Fruit fly (Drosophila melanogaster) whole organism, embryonic: Measurements from ENCODE around the gene Spt6.

Source experiments
- Aef1 ChIP-seq: fragments of 200-800 bp; sonication (Bioruptor generic); IDR thresholded peaks from 3 replicates; pipeline ENCODE4 v1.3.6; 2022; ENCODE audit warnings: missing biosample characterization, missing genetic modification characterization
- B-H2 ChIP-seq: fragments of 200-800 bp; sonication (Bioruptor generic); optimal IDR thresholded peaks from 2 replicates; lab custom pipeline; 2018; ENCODE audit warnings: missing biosample characterization, mild to moderate bottlenecking, missing genetic modification characterization
- CG10267 ChIP-seq: fragments of 200-800 bp; sonication (Bioruptor generic); optimal IDR thresholded peaks from 2 replicates; lab custom pipeline; 2018; ENCODE audit warnings: missing biosample characterization, mild to moderate bottlenecking, missing genetic modification characterization, moderate library complexity
- CG10274 ChIP-seq: fragments of 200-800 bp; sonication (Bioruptor generic); optimal IDR thresholded peaks from 3 replicates; lab custom pipeline; 2017; ENCODE audit warnings: missing biosample characterization, mild to moderate bottlenecking, missing genetic modification characterization
- CG14050 ChIP-seq: fragments of 200-800 bp; sonication (Bioruptor generic); IDR thresholded peaks from 3 replicates; pipeline ENCODE4 v1.3.6; 2022; ENCODE audit warnings: missing biosample characterization, missing genetic modification characterization
- CG15601 ChIP-seq: fragments of 200-800 bp; sonication (Bioruptor generic); optimal IDR thresholded peaks from 3 replicates; lab custom pipeline; 2019; ENCODE audit warnings: missing biosample characterization, mild to moderate bottlenecking, missing genetic modification characterization, moderate library complexity
- CG15696 ChIP-seq: fragments of 200-800 bp; sonication (Bioruptor generic); optimal IDR thresholded peaks from 2 replicates; lab custom pipeline; 2019; ENCODE audit warnings: missing biosample characterization, mild to moderate bottlenecking, missing genetic modification characterization, moderate library complexity
- CG16779 ChIP-seq: fragments of 200-800 bp; sonication (Bioruptor generic); IDR thresholded peaks from 2 replicates; pipeline ENCODE4 v1.3.6; 2022; ENCODE audit warnings: missing biosample characterization, missing genetic modification characterization
- CG16813 ChIP-seq: fragments of 200-800 bp; sonication (Bioruptor generic); IDR thresholded peaks from 3 replicates; pipeline ENCODE4 v1.3.6; 2022; ENCODE audit warnings: missing biosample characterization, missing genetic modification characterization; ENCODE audit not compliant: partially characterized antibody
- CG18476 ChIP-seq: fragments of 200-800 bp; sonication (Bioruptor generic); optimal IDR thresholded peaks from 2 replicates; lab custom pipeline; 2016; ENCODE audit warnings: missing biosample characterization, mild to moderate bottlenecking, missing genetic modification characterization
- CG2199 ChIP-seq: fragments of 200-800 bp; sonication (Bioruptor generic); IDR thresholded peaks from 3 replicates; pipeline ENCODE4 v1.3.6; 2022; ENCODE audit warnings: missing biosample characterization, missing genetic modification characterization
- CG2712 ChIP-seq: fragments of 200-800 bp; optimal IDR thresholded peaks from 3 replicates; lab custom pipeline; 2019; ENCODE audit warnings: missing biosample characterization, mild to moderate bottlenecking, missing genetic modification characterization, moderate library complexity
- CG34422 ChIP-seq: fragments of 200-800 bp; sonication (Bioruptor generic); IDR thresholded peaks from 3 replicates; pipeline ENCODE4 v1.3.6; 2022; ENCODE audit warnings: missing biosample characterization, missing genetic modification characterization
- CG4404 ChIP-seq: fragments of 200-800 bp; sonication (Bioruptor generic); IDR thresholded peaks from 2 replicates; pipeline ENCODE4 v1.3.6; 2022; ENCODE audit warnings: missing biosample characterization, missing genetic modification characterization
- CG4730 ChIP-seq: fragments of 200-800 bp; sonication (Bioruptor generic); IDR thresholded peaks from 2 replicates; pipeline ENCODE4 v1.3.6; 2022; ENCODE audit warnings: missing biosample characterization, missing genetic modification characterization
- CG6654 ChIP-seq: fragments of 200-800 bp; sonication (Bioruptor generic); optimal IDR thresholded peaks from 2 replicates; lab custom pipeline; 2017; ENCODE audit warnings: missing biosample characterization, mild to moderate bottlenecking, missing genetic modification characterization
- CG6765 ChIP-seq: fragments of 200-800 bp; sonication (Bioruptor generic); optimal IDR thresholded peaks from 3 replicates; lab custom pipeline; 2017; ENCODE audit warnings: missing biosample characterization, mild to moderate bottlenecking, missing genetic modification characterization
- CG6854 ChIP-seq: fragments of 200-800 bp; sonication (Bioruptor generic); optimal IDR thresholded peaks from 3 replicates; lab custom pipeline; 2017; ENCODE audit warnings: missing biosample characterization, mild to moderate bottlenecking, missing genetic modification characterization
- CG7745 ChIP-seq: fragments of 200-800 bp; sonication (Bioruptor generic); optimal IDR thresholded peaks from 2 replicates; lab custom pipeline; 2018; ENCODE audit warnings: missing biosample characterization, mild to moderate bottlenecking, missing genetic modification characterization, moderate library complexity
- CG7928 ChIP-seq: fragments of 200-800 bp; sonication (Bioruptor generic); optimal IDR thresholded peaks from 2 replicates; lab custom pipeline; 2017; ENCODE audit warnings: missing biosample characterization, mild to moderate bottlenecking, missing genetic modification characterization
- Deaf1 ChIP-seq: fragments of 200-800 bp; optimal IDR thresholded peaks from 3 replicates; lab custom pipeline; 2019; ENCODE audit warnings: missing biosample characterization, mild to moderate bottlenecking, missing genetic modification characterization, moderate library complexity
- Dfd ChIP-seq, 2 experiments: fragments of >200 bp; optimal IDR thresholded peaks; 2 replicates each; lab custom pipeline; 2017; ENCODE audit warnings: missing biosample characterization in 2 of 2, missing genetic modification characterization in 2 of 2
- Doc2 ChIP-seq: fragments of 200-800 bp; sonication (Bioruptor generic); IDR thresholded peaks from 2 replicates; pipeline ENCODE4 v1.3.6; 2022; ENCODE audit warnings: missing biosample characterization, missing genetic modification characterization
- E2f1 ChIP-seq: fragments of 200-800 bp; sonication (Bioruptor generic); IDR thresholded peaks from 2 replicates; pipeline ENCODE4 v1.3.6; 2022; ENCODE audit warnings: missing biosample characterization, missing genetic modification characterization
- Gsc ChIP-seq: fragments of 200-800 bp; sonication (Bioruptor generic); IDR thresholded peaks from 2 replicates; pipeline ENCODE4 v1.3.6; 2022; ENCODE audit warnings: missing biosample characterization, missing genetic modification characterization
- H15 ChIP-seq: fragments of 200-800 bp; sonication (Bioruptor generic); IDR thresholded peaks from 3 replicates; pipeline ENCODE4 v1.3.6; 2022; ENCODE audit warnings: missing biosample characterization, missing genetic modification characterization
- HLH54F ChIP-seq: fragments of 200-800 bp; sonication (Bioruptor generic); optimal IDR thresholded peaks from 3 replicates; lab custom pipeline; 2016; ENCODE audit warnings: missing biosample characterization, missing genetic modification characterization
- Hand ChIP-seq: fragments of 200-800 bp; sonication (Bioruptor generic); optimal IDR thresholded peaks from 2 replicates; lab custom pipeline; 2017; ENCODE audit warnings: mild to moderate bottlenecking, missing biosample characterization, missing genetic modification reagents, missing genetic modification characterization
- Hmx ChIP-seq: fragments of 200-800 bp; sonication (Bioruptor generic); optimal IDR thresholded peaks from 2 replicates; lab custom pipeline; 2016; ENCODE audit warnings: missing biosample characterization, missing genetic modification characterization
- Six4 ChIP-seq: fragments of 200-800 bp; sonication (Bioruptor generic); optimal IDR thresholded peaks from 2 replicates; lab custom pipeline; 2016; ENCODE audit warnings: missing biosample characterization, missing genetic modification characterization
- Spps ChIP-seq: fragments of 200-800 bp; sonication (Bioruptor generic); optimal IDR thresholded peaks from 2 replicates; lab custom pipeline; 2018; ENCODE audit warnings: missing biosample characterization, mild to moderate bottlenecking, missing genetic modification characterization
- Stat92E ChIP-seq, 3 experiments: fragments of >200 bp in 2 of 3; fragments of 200-800 bp in 1 of 3; sonication (Bioruptor generic) in 1 of 3; optimal IDR thresholded peaks; 2 replicates each; lab custom pipeline; 2017 to 2019; ENCODE audit warnings: missing biosample characterization in 3 of 3, missing genetic modification characterization in 3 of 3, mild to moderate bottlenecking in 1 of 3, moderate library complexity in 1 of 3
- Usf ChIP-seq: fragments of 200-800 bp; sonication (Bioruptor generic); optimal IDR thresholded peaks from 2 replicates; lab custom pipeline; 2017; ENCODE audit warnings: missing genotype, missing biosample characterization, missing genetic modification characterization
- abd-A ChIP-seq: fragments of 200-800 bp; sonication (Bioruptor generic); optimal IDR thresholded peaks from 3 replicates; lab custom pipeline; 2019; ENCODE audit warnings: missing biosample characterization, mild to moderate bottlenecking, missing genetic modification characterization, moderate library complexity
- amos ChIP-seq: fragments of 200-800 bp; sonication (Bioruptor generic); IDR thresholded peaks from 2 replicates; pipeline ENCODE4 v1.3.6; 2022; ENCODE audit warnings: missing biosample characterization, missing genetic modification characterization; ENCODE audit not compliant: partially characterized antibody
- br ChIP-seq: fragments of >200 bp; optimal IDR thresholded peaks from 2 replicates; lab custom pipeline; 2017
- cato ChIP-seq: fragments of 200-800 bp; sonication (Bioruptor generic); optimal IDR thresholded peaks from 2 replicates; lab custom pipeline; 2016; ENCODE audit warnings: missing biosample characterization, missing genetic modification characterization, borderline replicate concordance
- chn ChIP-seq: fragments of 200-800 bp; sonication (Bioruptor generic); optimal IDR thresholded peaks from 2 replicates; lab custom pipeline; 2016; ENCODE audit warnings: missing biosample characterization, missing genetic modification characterization
- crp ChIP-seq, 2 experiments: fragments of 200-800 bp; sonication (Bioruptor generic); optimal IDR thresholded peaks; 2 replicates in 1 of 2; 3 replicates in 1 of 2; lab custom pipeline; 2017; ENCODE audit warnings: missing biosample characterization in 2 of 2, missing genetic modification characterization in 2 of 2, mild to moderate bottlenecking in 1 of 2, moderate library complexity in 1 of 2
- dati ChIP-seq: fragments of 200-800 bp; sonication (Bioruptor generic); IDR thresholded peaks from 2 replicates; pipeline ENCODE4 v1.3.6; 2022; ENCODE audit warnings: missing biosample characterization, missing genetic modification characterization
- disco-r ChIP-seq: fragments of 200-800 bp; sonication (Bioruptor generic); optimal IDR thresholded peaks from 2 replicates; lab custom pipeline; 2016; ENCODE audit warnings: missing biosample characterization, missing genetic modification characterization
- emc ChIP-seq: fragments of 200-800 bp; sonication (Bioruptor generic); optimal IDR thresholded peaks from 2 replicates; lab custom pipeline; 2016; ENCODE audit warnings: missing biosample characterization, missing genetic modification characterization
- nerfin-2 ChIP-seq: fragments of 200-800 bp; sonication (Bioruptor generic); IDR thresholded peaks from 2 replicates; pipeline ENCODE4 v1.3.6; 2022; ENCODE audit warnings: missing biosample characterization, missing genetic modification characterization; ENCODE audit not compliant: partially characterized antibody
- pho ChIP-seq: fragments of 200-800 bp; sonication (Bioruptor generic); optimal IDR thresholded peaks from 2 replicates; lab custom pipeline; 2016; ENCODE audit warnings: missing biosample characterization, missing genetic modification characterization
- scrt ChIP-seq: fragments of 200-800 bp; sonication (Bioruptor generic); optimal IDR thresholded peaks from 2 replicates; lab custom pipeline; 2018; ENCODE audit warnings: missing biosample characterization, mild to moderate bottlenecking, missing genetic modification characterization, moderate library complexity
- sens-2 ChIP-seq: fragments of 200-800 bp; sonication (Bioruptor generic); IDR thresholded peaks from 2 replicates; pipeline ENCODE4 v1.3.6; 2022; ENCODE audit warnings: missing biosample characterization, missing genetic modification characterization
- sima ChIP-seq: fragments of 200-800 bp; sonication (Bioruptor generic); optimal IDR thresholded peaks from 2 replicates; lab custom pipeline; 2016; ENCODE audit warnings: missing biosample characterization, missing genetic modification characterization
- unc-4 ChIP-seq: fragments of 200-800 bp; sonication (Bioruptor generic); IDR thresholded peaks from 2 replicates; pipeline ENCODE4 v1.3.6; 2022; ENCODE audit warnings: missing biosample characterization, missing genetic modification characterization; ENCODE audit not compliant: partially characterized antibody
- vfl ChIP-seq: fragments of 200-800 bp; sonication (Bioruptor generic); optimal IDR thresholded peaks from 2 replicates; lab custom pipeline; 2016; ENCODE audit warnings: missing biosample characterization, missing genetic modification characterization
- zen2 ChIP-seq: fragments of 200-800 bp; sonication (Bioruptor generic); IDR thresholded peaks from 3 replicates; pipeline ENCODE4 v1.3.6; 2022; ENCODE audit warnings: missing biosample characterization, missing genetic modification characterization; ENCODE audit not compliant: partially characterized antibody

The Spt6 gene

DNA sequence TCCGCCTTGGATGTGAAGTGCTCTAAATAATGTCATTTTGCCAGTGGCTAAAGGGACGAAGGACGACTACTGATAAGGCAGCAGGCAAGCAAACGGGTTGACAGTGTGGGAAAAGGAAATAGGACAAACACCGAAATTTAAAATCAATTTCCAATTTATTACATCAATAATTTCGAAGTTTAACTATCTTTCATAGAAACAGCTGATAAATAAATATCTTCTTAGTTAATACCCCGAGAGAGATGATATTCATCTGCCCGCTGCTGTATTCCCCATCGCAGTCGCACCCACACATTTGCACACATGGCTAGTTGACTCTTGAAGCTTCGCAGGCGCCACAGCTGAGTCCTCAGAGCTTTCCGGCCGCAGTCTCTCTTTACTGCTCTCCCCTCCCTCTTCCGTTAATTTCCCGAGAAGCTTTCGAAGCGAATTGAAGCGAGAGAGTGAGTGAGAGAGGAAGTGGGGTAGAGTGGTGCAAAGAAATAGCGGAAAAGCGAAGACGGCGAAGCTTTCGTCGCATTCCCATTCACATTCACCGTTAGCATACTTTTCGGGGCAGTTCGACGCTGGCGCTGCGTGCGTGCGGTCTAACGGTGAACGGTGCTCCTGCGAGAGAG, 49.4 kb downstream of the Spt6 start (continued):
- TF ChIP-seq CG6854 (GFP tag; lab: Kevin White, UChicago) (peak; percentile 63), CG10274 (GFP tag; lab: Kevin White, UChicago) (no peak), br (lab: Kevin White, UChicago) (no peak), Hand (GFP tag; lab: Kevin White, UChicago) (peak; percentile 79), scrt (peak; percentile 48), CG6654 (GFP tag; lab: Kevin White, UChicago) (no peak), cato (GFP tag; lab: Kevin White, UChicago) (no peak), Deaf1 (peak; percentile 28), crp (GFP tag; optimal IDR thresholded peaks at IDR 0.05; lab: Kevin White, UChicago) (peak in 1 of 2 experiments; percentile 26), CG18476 (GFP tag; lab: Kevin White, UChicago) (peak; percentile 35), CG10267 (tag; lab: Kevin White, UChicago) (peak; percentile 19), sens-2 (GFP tag; lab: Robert Waterston, UW) (peak; percentile 56), abd-A (tag; lab: Kevin White, UChicago) (peak; percentile 50), CG2199 (GFP tag; lab: Robert Waterston, UW) (no peak), CG7745 (tag; lab: Kevin White, UChicago) (no peak), disco-r (GFP tag; lab: Kevin White, UChicago) (peak; percentile 10), emc (GFP tag; lab: Kevin White, UChicago) (no peak), dati (GFP tag; lab: Robert Waterston, UW) (no peak), CG4730 (GFP tag; lab: Robert Waterston, UW) (0 out of 2 replicates have a peak, but pooled peaks have one; percentile 27), Spps (no peak), B-H2 (peak; percentile 33), CG14050 (peak; percentile 60), CG7928 (GFP tag; lab: Kevin White, UChicago) (peak; percentile 7), CG15601 (tag; lab: Kevin White, UChicago) (no peak), Doc2 (GFP tag; lab: Robert Waterston, UW) (no peak), pho (GFP tag; lab: Kevin White, UChicago) (peak; percentile 47), CG6765 (GFP tag; lab: Kevin White, UChicago) (peak; percentile 66), Six4 (GFP tag; lab: Kevin White, UChicago) (peak; percentile 28), Stat92E (GFP tag; optimal IDR thresholded peaks at IDR 0.05; lab: Kevin White, UChicago) (no peak), Gsc (GFP tag; lab: Robert Waterston, UW) (no peak), chn (peak; percentile 42), CG4404 (peak; percentile 33; the same call in 1 of the 2 replicates), CG16813 (GFP tag; lab: Robert Waterston, UW) (no peak), CG16779 (GFP tag; lab: Robert Waterston, UW) (no peak), sima (GFP tag; lab: Kevin White, UChicago) (no peak), E2f1 (GFP tag; lab: Robert Waterston, UW) (peak; percentile 58), HLH54F (GFP tag; lab: Kevin White, UChicago) (peak; percentile 40), amos (GFP tag; lab: Robert Waterston, UW) (no peak), Hmx (GFP tag; lab: Kevin White, UChicago) (no peak), CG34422 (GFP tag; lab: Robert Waterston, UW) (peak; percentile 67; the same call in 2 of the 3 replicates), vfl (GFP tag; lab: Kevin White, UChicago) (no peak), H15 (GFP tag; lab: Robert Waterston, UW) (peak; percentile 61; the same call in 2 of the 3 replicates), unc-4 (no peak), CG2712 (no peak), Aef1 (peak; percentile 62), nerfin-2 (no peak), Dfd (GFP tag; optimal IDR thresholded peaks at IDR 0.05; lab: Kevin White, UChicago) (no peak), CG15696 (no peak), zen2 (GFP tag; lab: Robert Waterston, UW) (no peak), Usf (GFP tag; lab: Kevin White, UChicago) (no peak)
